Worm (Caenorhabditis elegans) whole organism, midembryonic: Measurements from ENCODE around the gene cyp-35A5.

Experiments used
- T22C8.4 ChIP-seq: fragments of 200-800 bp; sonication (Bioruptor generic); IDR thresholded peaks from 2 replicates; pipeline ENCODE4 v1.3.6; 2022; ENCODE audit warnings: missing genetic modification characterization, missing compliant biosample characterization
- cog-1 ChIP-seq: sonication (generic microtip); optimal IDR thresholded peaks from 2 replicates; lab custom pipeline; 2016; ENCODE audit warnings: missing genetic modification characterization, missing compliant biosample characterization
- flt-1 ChIP-seq: fragments of 200-800 bp; sonication (Bioruptor generic); IDR thresholded peaks from 2 replicates; pipeline ENCODE4 v1.3.6; 2022; ENCODE audit warnings: missing genetic modification characterization, missing compliant biosample characterization
- klf-2 ChIP-seq: fragments of 200-800 bp; sonication (Bioruptor generic); conservative IDR thresholded peaks from 2 replicates; pipeline ENCODE4 v1.3.6; 2022; ENCODE audit warnings: missing genetic modification reagents, missing genetic modification characterization, missing compliant biosample characterization
- med-1 ChIP-seq: sonication (generic microtip); optimal IDR thresholded peaks from 2 replicates; lab custom pipeline; 2017; ENCODE audit warnings: missing genetic modification characterization, mild to moderate bottlenecking, missing compliant biosample characterization, antibody characterized with exemption, missing genetic modification reagents; ENCODE audit not compliant: insufficient read depth
- ref-1 ChIP-seq: fragments of 200-800 bp; sonication (Bioruptor generic); conservative IDR thresholded peaks from 2 replicates; pipeline ENCODE4 v1.3.6; 2022; ENCODE audit warnings: missing genetic modification reagents, missing genetic modification characterization, missing compliant biosample characterization
- tab-1 ChIP-seq: fragments of 200-800 bp; sonication (Bioruptor generic); IDR thresholded peaks from 2 replicates; pipeline ENCODE4 v1.3.6; 2022; ENCODE audit warnings: missing genetic modification characterization, missing compliant biosample characterization
- ztf-23 ChIP-seq: fragments of 200-800 bp; sonication (Bioruptor generic); IDR thresholded peaks from 2 replicates; pipeline ENCODE4 v1.3.6; 2022; ENCODE audit warnings: missing genetic modification reagents, missing genetic modification characterization, missing compliant biosample characterization
- ztf-29 ChIP-seq: fragments of 200-800 bp; sonication (Bioruptor generic); IDR thresholded peaks from 2 replicates; pipeline ENCODE4 v1.3.6; 2022; ENCODE audit warnings: missing genetic modification reagents, missing genetic modification characterization, missing compliant biosample characterization

Gene cyp-35A5

ce11 chrV:3963715-3964114 is 27.6 kb downstream of the cyp-35A5 start, which contains the start of gene cyp-34A7:
Gene cyp-34A7 (minus strand): TSS chrV:3963815.
- no peak for TF ChIP-seq ztf-23 (GFP tag; lab: Robert Waterston, UW)
- no peak for TF ChIP-seq flt-1 (GFP tag; lab: Robert Waterston, UW)
- TF ChIP-seq ztf-29 (GFP tag; lab: Robert Waterston, UW): no peak
- no peak for TF ChIP-seq med-1 (GFP tag; lab: Kevin White, UChicago)
- TF ChIP-seq klf-2 (GFP tag; lab: Robert Waterston, UW): no peak
- TF ChIP-seq tab-1: no peak
- TF ChIP-seq T22C8.4 (GFP tag; lab: Robert Waterston, UW): no peak
- no peak for TF ChIP-seq cog-1 (tag; lab: Kevin White, UChicago)

ce11 chrV:3967762-3968161 is 31.6 kb downstream of the cyp-35A5 start, which contains the start of gene cyp-34A8:
Gene cyp-34A8 (minus strand): TSS chrV:3967823.
- TF ChIP-seq tab-1 (no peak), med-1 (GFP tag; lab: Kevin White, UChicago) (no peak), ztf-23 (GFP tag; lab: Robert Waterston, UW) (no peak), klf-2 (GFP tag; lab: Robert Waterston, UW) (no peak), ztf-29 (GFP tag; lab: Robert Waterston, UW) (no peak), flt-1 (GFP tag; lab: Robert Waterston, UW) (no peak), T22C8.4 (GFP tag; lab: Robert Waterston, UW) (no peak), cog-1 (tag; lab: Kevin White, UChicago) (no peak), ref-1 (GFP tag; lab: Robert Waterston, UW) (no peak)

- TF ChIP-seq ztf-23 (GFP tag; lab: Robert Waterston, UW) (no peak), cog-1 (tag; lab: Kevin White, UChicago) (no peak), flt-1 (GFP tag; lab: Robert Waterston, UW) (no peak), ref-1 (GFP tag; lab: Robert Waterston, UW) (no peak), klf-2 (GFP tag; lab: Robert Waterston, UW) (no peak), med-1 (GFP tag; lab: Kevin White, UChicago) (no peak), T22C8.4 (GFP tag; lab: Robert Waterston, UW) (no peak), ztf-29 (GFP tag; lab: Robert Waterston, UW) (no peak), tab-1 (no peak)
These were observed 32.8 kb downstream of the cyp-35A5 start for ce11 chrV:3968929-3969328.

- TF ChIP-seq ztf-23 (GFP tag; lab: Robert Waterston, UW): no peak
These were observed 33.5 kb downstream of the cyp-35A5 start for ce11 chrV:3969664-3970063.

- TF ChIP-seq ztf-23 (GFP tag; lab: Robert Waterston, UW) (no peak), klf-2 (GFP tag; lab: Robert Waterston, UW) (no peak), cog-1 (tag; lab: Kevin White, UChicago) (no peak), flt-1 (GFP tag; lab: Robert Waterston, UW) (no peak), T22C8.4 (GFP tag; lab: Robert Waterston, UW) (no peak), ref-1 (GFP tag; lab: Robert Waterston, UW) (no peak), med-1 (GFP tag; lab: Kevin White, UChicago) (no peak), ztf-29 (GFP tag; lab: Robert Waterston, UW) (no peak), tab-1 (no peak)
These were observed 34.3 kb downstream of the cyp-35A5 start, which contains the start of gene cyp-34A9 for ce11 chrV:3970410-3970809. Gene cyp-34A9 (minus strand): TSS chrV:3970540.

- no peak for TF ChIP-seq ref-1 (GFP tag; lab: Robert Waterston, UW)
- TF ChIP-seq flt-1 (GFP tag; lab: Robert Waterston, UW): no peak
- no peak for TF ChIP-seq T22C8.4 (GFP tag; lab: Robert Waterston, UW)
- no peak for TF ChIP-seq cog-1 (tag; lab: Kevin White, UChicago)
- no peak for TF ChIP-seq ztf-23 (GFP tag; lab: Robert Waterston, UW)
- TF ChIP-seq klf-2 (GFP tag; lab: Robert Waterston, UW): no peak
- no peak for TF ChIP-seq med-1 (GFP tag; lab: Kevin White, UChicago)
- TF ChIP-seq tab-1: no peak
- TF ChIP-seq ztf-29 (GFP tag; lab: Robert Waterston, UW): no peak
These were observed 36.7 kb downstream of the cyp-35A5 start, which contains the start of gene cyp-34A10 for ce11 chrV:3972846-3973245. Gene cyp-34A10 (minus strand): TSS chrV:3972991.

ce11 chrV:3974361-3974760 is 38.2 kb downstream of the cyp-35A5 start, which contains the start of gene str-82:
Gene str-82 (plus strand): TSS chrV:3974661.
- TF ChIP-seq T22C8.4 (GFP tag; lab: Robert Waterston, UW) (no peak), ref-1 (GFP tag; lab: Robert Waterston, UW) (no peak), klf-2 (GFP tag; lab: Robert Waterston, UW) (no peak), cog-1 (tag; lab: Kevin White, UChicago) (no peak), tab-1 (no peak), flt-1 (GFP tag; lab: Robert Waterston, UW) (no peak), ztf-23 (GFP tag; lab: Robert Waterston, UW) (no peak)

ce11 chrV:3976964-3977363 is 40.8 kb downstream of the cyp-35A5 start, which contains the start of gene str-83:
Gene str-83 (plus strand): TSS chrV:3977264.
- TF ChIP-seq med-1 (GFP tag; lab: Kevin White, UChicago) (no peak), ref-1 (GFP tag; lab: Robert Waterston, UW) (no peak), T22C8.4 (GFP tag; lab: Robert Waterston, UW) (no peak), ztf-23 (GFP tag; lab: Robert Waterston, UW) (no peak), flt-1 (GFP tag; lab: Robert Waterston, UW) (no peak), klf-2 (GFP tag; lab: Robert Waterston, UW) (no peak), cog-1 (tag; lab: Kevin White, UChicago) (no peak), tab-1 (no peak), ztf-29 (GFP tag; lab: Robert Waterston, UW) (no peak)

ce11 chrV:3979053-3979452 is 42.9 kb downstream of the cyp-35A5 start, which contains the start of gene nlp-34:
Gene nlp-34 (minus strand): TSS chrV:3979134.
- no peak for TF ChIP-seq klf-2 (GFP tag; lab: Robert Waterston, UW)
- TF ChIP-seq T22C8.4 (GFP tag; lab: Robert Waterston, UW): no peak
- no peak for TF ChIP-seq ref-1 (GFP tag; lab: Robert Waterston, UW)
- TF ChIP-seq ztf-29 (GFP tag; lab: Robert Waterston, UW): no peak
- TF ChIP-seq flt-1 (GFP tag; lab: Robert Waterston, UW): no peak
- no peak for TF ChIP-seq cog-1 (tag; lab: Kevin White, UChicago)
- no peak for TF ChIP-seq tab-1
- no peak for TF ChIP-seq ztf-23 (GFP tag; lab: Robert Waterston, UW)
- TF ChIP-seq med-1 (GFP tag; lab: Kevin White, UChicago): no peak
